Fruit fly (Drosophila melanogaster): ENCODE results near the gene CG5746.

The CG5746 gene

DNA sequence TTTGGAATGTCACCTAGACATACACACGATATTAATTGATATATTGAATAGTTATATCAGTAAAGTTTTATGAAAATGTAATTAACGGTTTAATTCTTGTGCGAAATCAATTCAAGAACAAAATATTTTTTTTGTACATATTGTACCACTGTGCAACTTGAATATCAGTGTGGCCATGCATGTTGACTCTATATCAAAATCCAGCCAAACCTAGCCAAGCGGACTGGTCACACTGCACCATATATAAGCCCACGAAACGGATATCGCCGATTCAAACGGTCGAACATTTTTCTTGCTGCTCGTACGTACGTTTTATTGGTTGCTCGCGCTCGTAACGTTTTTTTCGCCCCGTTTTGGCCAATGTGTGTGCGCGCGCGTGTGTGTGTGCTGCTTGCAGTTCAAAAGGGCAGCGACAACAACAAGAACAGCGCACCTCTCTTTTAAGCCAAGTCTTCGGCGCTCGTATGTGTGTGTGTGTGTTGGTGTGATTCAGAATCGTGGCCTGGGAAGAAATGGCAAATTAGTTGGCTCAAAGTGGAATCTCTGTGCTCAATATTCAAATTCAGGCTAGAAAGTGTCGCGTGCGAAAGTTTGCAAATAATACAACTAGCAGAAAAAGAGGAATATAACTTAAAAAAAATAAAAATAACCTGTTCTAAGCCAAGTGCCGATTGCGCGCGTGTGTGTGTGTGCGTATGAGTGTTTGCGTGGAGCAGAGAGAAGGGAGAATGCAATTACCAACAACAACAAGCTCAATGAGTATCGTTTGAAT lies 53.6 kb downstream of the CG5746 start, which contains the start of gene crb (continued):
- TF ChIP-seq chn (GFP tag; optimal IDR thresholded peaks at IDR 0.05) (peak; percentile 59), CG8944 (GFP tag; optimal IDR thresholded peaks at IDR 0.05) (peak; percentile 35), gsb (GFP tag; IDR thresholded peaks at IDR 0.05) (0 out of 2 replicates have a peak, but pooled peaks have one; percentile 13), PHDP (tag; optimal IDR thresholded peaks at IDR 0.05) (peak; percentile 31), gt (GFP tag; IDR thresholded peaks at IDR 0.05) (no peak), CG7839 (tag; optimal IDR thresholded peaks at IDR 0.05) (peak; percentile 55), CG32532 (GFP tag; IDR thresholded peaks at IDR 0.05) (peak; percentile 64), inv (GFP tag; IDR thresholded peaks at IDR 0.05; ENCODE audit: partially characterized antibody) (peak; percentile 40; the same call in 1 of the 2 replicates), cas (GFP tag; IDR thresholded peaks at IDR 0.05) (no peak), peb (GFP tag; IDR thresholded peaks at IDR 0.05) (no peak), Xrp1 (GFP tag; IDR thresholded peaks at IDR 0.05) (peak; percentile 61), CG8290 (GFP tag; optimal IDR thresholded peaks at IDR 0.05) (peak; percentile 36), CG8290 (tag; optimal IDR thresholded peaks at IDR 0.05) (peak in 1 of 2 experiments; percentile 91), CG1647 (GFP tag; optimal IDR thresholded peaks at IDR 0.05) (no peak), Hmx (GFP tag; optimal IDR thresholded peaks at IDR 0.05) (no peak), CG13296 (GFP tag; optimal IDR thresholded peaks at IDR 0.05) (peak; percentile 40), Ssrp (tag; optimal IDR thresholded peaks at IDR 0.05) (no peak), lab (GFP tag; optimal IDR thresholded peaks at IDR 0.05) (peak; percentile 72), Six4 (GFP tag; optimal IDR thresholded peaks at IDR 0.05) (no peak), repo (GFP tag; optimal IDR thresholded peaks at IDR 0.05) (peak; percentile 19), CG16813 (GFP tag; IDR thresholded peaks at IDR 0.05; ENCODE audit: partially characterized antibody) (peak; percentile 51), CG7372 (GFP tag; IDR thresholded peaks at IDR 0.05) (no peak), usp (GFP tag; optimal IDR thresholded peaks at IDR 0.05) (no peak), shn (GFP tag; optimal IDR thresholded peaks at IDR 0.05) (peak; percentile 34), chif (GFP tag; optimal IDR thresholded peaks at IDR 0.05) (peak; percentile 14 to 32), CG18011 (GFP tag; optimal IDR thresholded peaks at IDR 0.05) (peak; percentile 26), dpn (GFP tag; optimal IDR thresholded peaks at IDR 0.05) (peak; percentile 46 to 64), jigr1 (GFP tag; IDR thresholded peaks at IDR 0.05) (no peak), crp (GFP tag; optimal IDR thresholded peaks at IDR 0.05) (peak in 1 of 2 experiments; percentile 16), HLH54F (GFP tag; optimal IDR thresholded peaks at IDR 0.05) (peak; percentile 33), CG10654 (GFP tag; optimal IDR thresholded peaks at IDR 0.05) (peak; percentile 0), corto (GFP tag; optimal IDR thresholded peaks at IDR 0.05) (no peak), sd (tag; optimal IDR thresholded peaks at IDR 0.05) (peak; percentile 56), CG3163 (GFP tag; optimal IDR thresholded peaks at IDR 0.05) (peak; percentile 24), CG15479 (GFP tag; optimal IDR thresholded peaks at IDR 0.05) (peak; percentile 21), eyg (GFP tag; optimal IDR thresholded peaks at IDR 0.05) (peak; percentile 2), jumu (GFP tag; optimal IDR thresholded peaks at IDR 0.05) (peak; percentile 18), CG43689 (GFP tag; IDR thresholded peaks at IDR 0.05) (no peak), CG17359 (tag; optimal IDR thresholded peaks at IDR 0.05) (peak; percentile 43), bbx (GFP tag; IDR thresholded peaks at IDR 0.05; ENCODE audit: partially characterized antibody) (peak; percentile 77), Optix (GFP tag; IDR thresholded peaks at IDR 0.05) (no peak), CG1024 (GFP tag; IDR thresholded peaks at IDR 0.05) (no peak; the same call in 1 of the 2 replicates), Nf-YC (tag; optimal IDR thresholded peaks at IDR 0.05) (peak; percentile 49), Elba2 (GFP tag; optimal IDR thresholded peaks at IDR 0.05) (no peak), abd-A (tag; optimal IDR thresholded peaks at IDR 0.05) (no peak), amos (GFP tag; IDR thresholded peaks at IDR 0.05; ENCODE audit: partially characterized antibody) (peak; percentile 63), twi (tag; optimal IDR thresholded peaks at IDR 0.05) (no peak), danr (GFP tag; IDR thresholded peaks at IDR 0.05) (no peak), CG4730 (GFP tag; IDR thresholded peaks at IDR 0.05) (no peak), lbe (GFP tag; optimal IDR thresholded peaks at IDR 0.05) (peak; percentile 59)
